Fruit fly (Drosophila melanogaster): ENCODE results near the gene Sol1.

DNA sequence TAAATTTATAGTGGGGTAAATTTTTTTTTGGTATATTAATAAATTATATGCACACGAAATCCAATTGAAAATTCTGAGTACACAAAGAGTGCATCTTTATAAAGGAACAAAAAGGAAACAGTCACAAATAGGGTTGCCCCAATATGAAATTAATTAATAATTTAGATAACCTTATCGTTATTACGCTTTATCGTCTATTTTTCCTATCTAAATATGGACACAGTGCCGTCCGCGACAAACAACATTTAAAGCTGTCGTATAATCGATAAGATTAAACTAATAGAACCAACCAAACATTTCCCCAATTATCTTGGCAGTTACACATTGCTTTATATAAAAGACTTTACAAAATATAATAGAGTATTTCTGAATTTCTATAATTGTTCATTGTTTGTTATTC is 12.0 kb downstream of the Sol1 start:
- TF ChIP-seq ey (GFP tag; optimal IDR thresholded peaks at IDR 0.05): no peak
- TF ChIP-seq HLH106 (tag; optimal IDR thresholded peaks at IDR 0.05): no peak
- TF ChIP-seq CG9705 (GFP tag; optimal IDR thresholded peaks at IDR 0.05): no peak
- no peak for TF ChIP-seq foxo (GFP tag; optimal IDR thresholded peaks at IDR 0.05)
- TF ChIP-seq sv (GFP tag; optimal IDR thresholded peaks at IDR 0.05): no peak
- no peak for TF ChIP-seq fru (GFP tag; optimal IDR thresholded peaks at IDR 0.05)
- no peak for TF ChIP-seq dl (GFP tag; optimal IDR thresholded peaks at IDR 0.05; ENCODE audit: insufficient read depth in 1 of 2, partially characterized antibody in 2 of 2)
- no peak for TF ChIP-seq psq (GFP tag; optimal IDR thresholded peaks at IDR 0.05)
- peak; percentile 24 for TF ChIP-seq h (GFP tag; optimal IDR thresholded peaks at IDR 0.05)
- no peak for TF ChIP-seq brk (GFP tag; optimal IDR thresholded peaks at IDR 0.05)
- no peak for TF ChIP-seq br (GFP tag; optimal IDR thresholded peaks at IDR 0.05)
- TF ChIP-seq OdsH (GFP tag; optimal IDR thresholded peaks at IDR 0.05): no peak
